Fruit fly (Drosophila melanogaster) whole organism, prepupa: ENCODE results near the gene CG3635.

Experiments
- Blimp-1 ChIP-seq: fragments of 200-800 bp; sonication (Bioruptor generic); optimal IDR thresholded peaks from 3 replicates; lab custom pipeline; 2017; ENCODE audit warnings: missing biosample characterization, missing genetic modification characterization, mild to moderate bottlenecking, moderate library complexity, missing genetic modification reagents
- CG11294 ChIP-seq: fragments of 200-800 bp; sonication (Bioruptor generic); IDR thresholded peaks from 2 replicates; pipeline ENCODE4 v1.3.6; 2022; ENCODE audit warnings: missing biosample characterization, missing genetic modification characterization
- CG1621 ChIP-seq: fragments of 200-800 bp; sonication (Bioruptor generic); optimal IDR thresholded peaks from 3 replicates; lab custom pipeline; 2018; ENCODE audit warnings: missing biosample characterization, mild to moderate bottlenecking, missing genetic modification characterization
- CG16779 ChIP-seq: fragments of 200-800 bp; sonication (Bioruptor generic); optimal IDR thresholded peaks from 3 replicates; lab custom pipeline; 2017; ENCODE audit warnings: missing biosample characterization, mild to moderate bottlenecking, missing genetic modification characterization
- CG31627 ChIP-seq: fragments of 200-800 bp; sonication (Bioruptor generic); optimal IDR thresholded peaks from 3 replicates; lab custom pipeline; 2016; ENCODE audit warnings: missing biosample characterization, missing genetic modification characterization
- CG32006 ChIP-seq: fragments of 200-800 bp; sonication (Bioruptor generic); optimal IDR thresholded peaks from 3 replicates; lab custom pipeline; 2017; ENCODE audit warnings: missing biosample characterization, mild to moderate bottlenecking, missing genetic modification characterization
- CG4318 ChIP-seq: fragments of 200-800 bp; sonication (Bioruptor generic); optimal IDR thresholded peaks from 3 replicates; lab custom pipeline; 2017; ENCODE audit warnings: missing biosample characterization, mild to moderate bottlenecking, missing genetic modification characterization
- CG6276 ChIP-seq: fragments of 200-800 bp; sonication (Bioruptor generic); optimal IDR thresholded peaks from 2 replicates; lab custom pipeline; 2017; ENCODE audit warnings: missing biosample characterization, mild to moderate bottlenecking, missing genetic modification characterization
- CG6808 ChIP-seq: fragments of 200-800 bp; sonication (Bioruptor generic); optimal IDR thresholded peaks from 3 replicates; lab custom pipeline; 2017; ENCODE audit warnings: missing biosample characterization, missing genetic modification characterization, mild to moderate bottlenecking, moderate library complexity, missing genetic modification reagents
- CG6854 ChIP-seq: fragments of 200-800 bp; sonication (Bioruptor generic); optimal IDR thresholded peaks from 2 replicates; lab custom pipeline; 2017; ENCODE audit warnings: missing biosample characterization, mild to moderate bottlenecking, missing genetic modification characterization
- CG7368 ChIP-seq: fragments of 200-800 bp; sonication (Bioruptor generic); optimal IDR thresholded peaks from 3 replicates; lab custom pipeline; 2016; ENCODE audit warnings: missing biosample characterization, missing genetic modification characterization
- CG8632 ChIP-seq: fragments of 200-800 bp; sonication (Bioruptor generic); optimal IDR thresholded peaks from 3 replicates; lab custom pipeline; 2016; ENCODE audit warnings: missing biosample characterization, missing genetic modification characterization
- Eip75B ChIP-seq: fragments of 200-800 bp; sonication (Bioruptor generic); optimal IDR thresholded peaks from 3 replicates; lab custom pipeline; 2016; ENCODE audit warnings: missing biosample characterization, missing genetic modification characterization
- Eip78C ChIP-seq: fragments of 200-800 bp; sonication (Bioruptor generic); peaks from one replicate; lab custom pipeline; 2016; ENCODE audit warnings: missing biosample characterization, missing genetic modification characterization
- Eip93F ChIP-seq: fragments of 200-800 bp; sonication (Bioruptor generic); optimal IDR thresholded peaks from 2 replicates; lab custom pipeline; 2016; ENCODE audit warnings: missing biosample characterization, mild to moderate bottlenecking, missing genetic modification characterization
- Ets21C ChIP-seq: fragments of 200-800 bp; sonication (Bioruptor generic); optimal IDR thresholded peaks from 3 replicates; lab custom pipeline; 2016; ENCODE audit warnings: missing biosample characterization, missing genetic modification characterization
- Lpt ChIP-seq: fragments of 200-800 bp; sonication (Bioruptor generic); optimal IDR thresholded peaks from 3 replicates; lab custom pipeline; 2016; ENCODE audit warnings: missing biosample characterization, missing genetic modification characterization
- OdsH ChIP-seq: fragments of 200-800 bp; sonication (Bioruptor generic); optimal IDR thresholded peaks from 3 replicates; lab custom pipeline; 2016; ENCODE audit warnings: missing biosample characterization, missing genetic modification characterization
- Sox102F ChIP-seq: fragments of 200-800 bp; sonication (Bioruptor generic); optimal IDR thresholded peaks from 2 replicates; lab custom pipeline; 2016; ENCODE audit warnings: missing biosample characterization, mild to moderate bottlenecking, missing genetic modification characterization
- Sox14 ChIP-seq: fragments of 200-800 bp; sonication (Bioruptor generic); optimal IDR thresholded peaks from 3 replicates; lab custom pipeline; 2016; ENCODE audit warnings: missing biosample characterization, missing genetic modification characterization
- Sox15 ChIP-seq: fragments of 200-800 bp; sonication (Bioruptor generic); optimal IDR thresholded peaks from 3 replicates; lab custom pipeline; 2016; ENCODE audit warnings: missing biosample characterization, missing genetic modification characterization
- cyc ChIP-seq: fragments of 200-800 bp; sonication (Bioruptor generic); optimal IDR thresholded peaks from 3 replicates; lab custom pipeline; 2016; ENCODE audit warnings: missing biosample characterization, missing genetic modification characterization
- dac ChIP-seq: fragments of 200-800 bp; sonication (Bioruptor generic); optimal IDR thresholded peaks from 2 replicates; lab custom pipeline; 2017; ENCODE audit warnings: missing biosample characterization, mild to moderate bottlenecking, missing genetic modification characterization
- eg ChIP-seq: fragments of 200-800 bp; sonication (Bioruptor generic); IDR thresholded peaks from 3 replicates; pipeline ENCODE4 v1.3.6; 2022; ENCODE audit warnings: missing biosample characterization, missing genetic modification characterization
- esn ChIP-seq: fragments of 200-800 bp; sonication (Bioruptor generic); optimal IDR thresholded peaks from 2 replicates; lab custom pipeline; 2016; ENCODE audit warnings: missing biosample characterization, mild to moderate bottlenecking, missing genetic modification characterization, moderate library complexity
- fd59A ChIP-seq: fragments of 200-800 bp; sonication (Bioruptor generic); optimal IDR thresholded peaks from 2 replicates; lab custom pipeline; 2017; ENCODE audit warnings: missing biosample characterization, mild to moderate bottlenecking, missing genetic modification characterization, missing genetic modification reagents
- fkh ChIP-seq: fragments of 200-800 bp; sonication (Bioruptor generic); optimal IDR thresholded peaks from 3 replicates; lab custom pipeline; 2017; ENCODE audit warnings: missing biosample characterization, mild to moderate bottlenecking, missing genetic modification characterization, moderate library complexity
- net ChIP-seq: fragments of 200-800 bp; sonication (Bioruptor generic); optimal IDR thresholded peaks from 3 replicates; lab custom pipeline; 2016; ENCODE audit warnings: missing biosample characterization, missing genetic modification characterization
- pdm3 ChIP-seq: fragments of 200-800 bp; sonication (Bioruptor generic); optimal IDR thresholded peaks from 3 replicates; lab custom pipeline; 2016; ENCODE audit warnings: missing biosample characterization, missing genetic modification characterization
- spab ChIP-seq: fragments of 200-800 bp; sonication (Bioruptor generic); optimal IDR thresholded peaks from 2 replicates; lab custom pipeline; 2017; ENCODE audit warnings: missing biosample characterization, mild to moderate bottlenecking, missing genetic modification characterization, missing genetic modification reagents
- ss ChIP-seq, 2 experiments: fragments of 200-800 bp; sonication (Bioruptor generic); optimal IDR thresholded peaks; 2 replicates in 1 of 2; 3 replicates in 1 of 2; lab custom pipeline; 2017 to 2018; ENCODE audit warnings: mild to moderate bottlenecking in 2 of 2, missing biosample characterization in 2 of 2, missing genetic modification characterization in 2 of 2, moderate library complexity in 1 of 2
- svp ChIP-seq: fragments of 200-800 bp; sonication (Bioruptor generic); peaks from one replicate; lab custom pipeline; 2016; ENCODE audit warnings: missing biosample characterization, missing genetic modification characterization
- vri ChIP-seq: fragments of 200-800 bp; sonication (Bioruptor generic); optimal IDR thresholded peaks from 3 replicates; lab custom pipeline; 2016; ENCODE audit warnings: missing biosample characterization, mild to moderate bottlenecking, missing genetic modification characterization

Gene CG3635

DNA sequence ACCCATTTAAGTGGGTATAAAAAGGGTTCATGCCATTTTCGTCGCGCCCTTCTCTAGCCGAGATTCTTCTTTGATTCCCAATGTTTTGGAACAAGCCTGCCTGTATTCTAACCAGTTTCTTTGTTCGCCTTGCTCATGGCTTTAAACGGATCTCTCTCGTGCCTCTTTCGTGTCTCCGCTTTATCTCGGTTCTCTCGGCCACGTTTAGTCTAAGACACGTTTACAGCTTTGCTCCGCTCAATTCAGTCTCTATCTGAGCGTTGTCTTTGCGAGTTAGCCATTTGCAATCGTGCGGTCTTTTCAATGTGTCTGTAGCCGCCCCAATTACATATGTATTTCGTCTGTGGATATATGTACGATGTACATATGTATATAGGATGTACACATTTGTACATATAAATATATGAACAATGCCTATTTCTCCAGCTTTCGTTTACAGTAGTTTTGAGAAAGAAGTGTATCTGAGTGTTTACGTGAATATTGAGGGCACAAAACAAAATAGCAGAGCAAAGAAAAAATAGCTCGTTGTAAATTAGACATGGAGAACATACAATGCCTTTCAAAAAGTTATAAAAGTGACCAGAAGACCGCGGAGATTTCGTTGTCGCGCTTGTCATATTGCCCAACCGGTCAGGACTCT is 41.0 kb upstream of the CG3635 start (continued):
- TF ChIP-seq CG7368 (no peak), OdsH (GFP tag; lab: Kevin White, UChicago) (no peak), pdm3 (GFP tag; lab: Kevin White, UChicago) (no peak), Ets21C (GFP tag; lab: Kevin White, UChicago) (no peak), CG16779 (tag; lab: Kevin White, UChicago) (no peak), CG4318 (GFP tag; lab: Kevin White, UChicago) (no peak), dac (GFP tag; lab: Kevin White, UChicago) (no peak), CG8632 (GFP tag; lab: Kevin White, UChicago) (no peak), Sox102F (GFP tag; lab: Kevin White, UChicago) (peak; percentile 45), Sox14 (peak; percentile 84), CG6808 (GFP tag; lab: Kevin White, UChicago) (peak; percentile 20)

DNA sequence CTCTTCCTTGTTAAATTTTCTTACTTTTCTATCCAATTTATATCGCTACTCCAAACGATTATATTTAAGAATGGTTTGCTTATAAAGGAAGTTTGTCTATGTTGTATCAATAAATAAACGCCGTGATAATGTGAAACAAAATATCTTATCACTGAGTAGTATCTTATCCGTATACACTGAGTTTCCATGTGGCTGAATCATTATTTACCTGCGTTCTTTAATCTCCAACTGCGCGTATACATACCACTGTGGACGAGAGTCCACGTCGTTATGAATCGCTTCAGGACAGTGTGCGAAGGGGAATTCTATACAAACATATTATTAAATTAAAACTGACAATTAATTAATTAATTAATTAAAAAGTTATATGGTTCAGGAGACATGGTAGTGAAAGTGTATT is 35.9 kb upstream of the CG3635 start:
- peak; percentile 37 for TF ChIP-seq Eip93F (GFP tag; lab: Kevin White, UChicago)
- TF ChIP-seq CG11294 (GFP tag; lab: Robert Waterston, UW): no peak
- TF ChIP-seq esn: peak; percentile 14
- TF ChIP-seq svp (GFP tag; lab: Kevin White, UChicago): peak; percentile 65
- TF ChIP-seq fkh (GFP tag; lab: Kevin White, UChicago): peak; percentile 27
- TF ChIP-seq, all 60 proteins: peak for 4

DNA sequence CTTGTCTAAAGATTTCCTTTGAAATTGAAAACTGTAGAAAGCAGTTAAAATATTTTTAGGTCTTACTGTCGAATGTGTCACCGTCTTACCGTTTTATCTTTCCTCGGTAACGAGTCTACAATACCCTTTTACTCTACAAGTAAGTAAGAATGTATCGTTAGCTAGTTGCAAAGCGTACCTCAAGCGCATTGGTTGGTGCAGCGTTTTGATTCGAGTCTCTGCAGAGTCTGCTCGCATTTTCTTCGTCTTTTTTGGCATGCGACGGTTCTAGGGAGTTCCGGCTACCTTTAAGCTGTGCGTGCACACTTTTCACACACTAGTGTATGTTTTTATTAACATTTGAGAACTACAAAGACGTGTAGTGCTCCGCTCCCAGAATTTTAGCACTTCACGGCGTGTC is 35.3 kb upstream of the CG3635 start:
- TF ChIP-seq CG16779 (tag; lab: Kevin White, UChicago): no peak
- peak; percentile 5 for TF ChIP-seq fkh (GFP tag; lab: Kevin White, UChicago)
- TF ChIP-seq cyc (GFP tag; lab: Kevin White, UChicago): no peak
- no peak for TF ChIP-seq ss (GFP tag; optimal IDR thresholded peaks at IDR 0.05; lab: Kevin White, UChicago)
- TF ChIP-seq, all 60 proteins: peak for 1

DNA sequence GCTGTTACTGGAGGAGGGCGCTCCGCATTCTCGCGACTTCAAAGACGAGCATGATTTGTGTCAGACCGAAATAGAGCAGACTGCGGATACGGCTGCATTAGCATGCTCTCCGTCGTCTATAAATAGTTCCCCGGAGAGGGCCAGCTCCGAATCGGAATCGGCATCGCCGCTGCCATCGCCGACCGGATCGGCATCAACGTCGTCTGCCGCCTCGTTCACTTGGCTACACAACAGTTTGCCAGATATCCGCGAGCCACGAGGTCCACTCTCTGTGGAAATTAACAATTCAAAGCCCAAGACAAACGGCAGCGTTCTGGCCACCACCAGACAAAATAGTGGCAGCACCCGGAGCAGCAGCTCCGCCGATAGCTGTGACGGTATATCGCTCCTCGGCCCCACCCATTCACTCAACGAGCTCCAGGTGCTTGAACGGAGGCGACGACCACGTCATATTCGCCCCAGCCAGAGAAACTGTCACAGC is 32.5 kb upstream of the CG3635 start:
- TF ChIP-seq CG6854 (no peak), CG7368 (no peak), spab (GFP tag; lab: Kevin White, UChicago) (no peak), ss (GFP tag; optimal IDR thresholded peaks at IDR 0.05; lab: Kevin White, UChicago) (no peak), Sox102F (GFP tag; lab: Kevin White, UChicago) (no peak), vri (GFP tag; lab: Kevin White, UChicago) (no peak), CG1621 (no peak), CG32006 (GFP tag; lab: Kevin White, UChicago) (no peak), cyc (GFP tag; lab: Kevin White, UChicago) (no peak), Eip93F (GFP tag; lab: Kevin White, UChicago) (no peak), CG11294 (GFP tag; lab: Robert Waterston, UW) (no peak), eg (GFP tag; lab: Robert Waterston, UW) (no peak)
- TF ChIP-seq, all 60 proteins: peak for 0

DNA sequence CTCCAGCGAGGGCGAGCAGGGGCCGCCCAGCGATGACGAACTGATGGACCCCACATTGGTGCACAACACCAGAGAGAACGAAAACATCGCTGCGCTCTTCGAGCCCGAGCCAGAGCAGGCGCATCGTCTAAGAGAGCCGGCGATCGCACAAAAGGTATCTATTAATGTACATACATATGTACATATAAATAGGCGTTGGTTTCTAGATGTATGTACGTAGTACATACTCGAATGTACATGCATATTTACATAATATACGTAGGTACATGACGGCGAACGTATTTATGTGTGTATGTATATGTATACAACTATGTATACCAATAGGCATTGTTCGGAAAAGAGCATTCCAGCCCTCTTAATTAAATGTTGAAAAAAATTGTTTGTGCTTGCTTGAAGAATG is 31.1 kb upstream of the CG3635 start:
- TF ChIP-seq pdm3 (GFP tag; lab: Kevin White, UChicago): no peak
- TF ChIP-seq CG31627 (GFP tag; lab: Kevin White, UChicago): no peak
- no peak for TF ChIP-seq CG1621
- no peak for TF ChIP-seq net (GFP tag; lab: Kevin White, UChicago)
- no peak for TF ChIP-seq fd59A (GFP tag; lab: Kevin White, UChicago)
- TF ChIP-seq Eip78C (GFP tag; lab: Kevin White, UChicago): peak; percentile 49
- no peak for TF ChIP-seq Lpt (GFP tag; lab: Kevin White, UChicago)
- no peak for TF ChIP-seq eg (GFP tag; lab: Robert Waterston, UW)
- TF ChIP-seq CG6276: no peak
- TF ChIP-seq CG4318 (GFP tag; lab: Kevin White, UChicago): no peak
- no peak for TF ChIP-seq Ets21C (GFP tag; lab: Kevin White, UChicago)
- no peak for TF ChIP-seq Blimp-1
- TF ChIP-seq fkh (GFP tag; lab: Kevin White, UChicago): peak; percentile 64
- no peak for TF ChIP-seq Sox15 (GFP tag; lab: Kevin White, UChicago)
- no peak for TF ChIP-seq Eip75B (GFP tag; lab: Kevin White, UChicago)
